Worm (Caenorhabditis elegans): ENCODE results near the gene F47E1.20.

DNA sequence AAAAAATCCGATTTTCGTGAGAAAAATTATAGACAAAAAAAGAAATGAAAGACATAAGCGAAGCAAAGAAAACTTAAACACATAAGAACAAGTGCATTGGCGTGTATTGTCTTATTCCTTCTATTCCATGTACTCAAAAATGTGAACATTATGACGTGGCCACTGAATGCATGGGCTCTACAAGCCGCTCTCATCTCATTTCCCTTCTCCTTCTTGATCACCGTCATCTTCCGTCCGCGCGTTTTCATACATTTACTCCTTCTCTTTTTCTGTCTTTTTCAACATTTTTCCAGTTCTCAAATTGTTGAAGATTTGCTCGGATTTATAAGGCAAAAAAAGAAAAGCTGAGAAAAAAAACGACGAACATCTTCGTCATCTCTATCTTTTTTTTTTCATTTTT, 34.3 kb upstream of the F47E1.20 start:
- TF ChIP-seq flt-1 (GFP tag; IDR thresholded peaks at IDR 0.05): no peak
- no peak for TF ChIP-seq ama-1 (optimal IDR thresholded peaks at IDR 0.05)
- TF ChIP-seq ceh-36 (tag; optimal IDR thresholded peaks at IDR 0.05): no peak
- TF ChIP-seq hnd-1 (tag; optimal IDR thresholded peaks at IDR 0.05): no peak
- TF ChIP-seq B0310.2 (tag; optimal IDR thresholded peaks at IDR 0.05): no peak
- no peak for TF ChIP-seq hmbx-1 (tag; optimal IDR thresholded peaks at IDR 0.05)
- no peak for TF ChIP-seq pes-1 (GFP tag; IDR thresholded peaks at IDR 0.05)
- TF ChIP-seq tra-4 (tag; optimal IDR thresholded peaks at IDR 0.05): no peak
- TF ChIP-seq tbx-37 (GFP tag; conservative IDR thresholded peaks at IDR 0.05): no peak
